Worm (Caenorhabditis elegans) whole organism, L4/young adult: ENCODE data around the gene irld-22.

Source experiments
- W03F9.2 ChIP-seq: fragments of 150-350 bp; optimal IDR thresholded peaks from 2 replicates; lab custom pipeline; 2014; ENCODE audit warnings: missing biosample characterization, missing genetic modification characterization
- dao-5 ChIP-seq: sonication (generic microtip); optimal IDR thresholded peaks from 2 replicates; lab custom pipeline; 2016; ENCODE audit warnings: missing genotype, missing genetic modification characterization, moderate library complexity, missing compliant biosample characterization
- him-1 ChIP-seq: sonication (generic microtip); optimal IDR thresholded peaks from 2 replicates; lab custom pipeline; 2016; ENCODE audit warnings: missing genotype, missing genetic modification reagents, missing genetic modification characterization, missing compliant biosample characterization

ce11 chrV:3892361-3892904 is 7.6 kb downstream of the irld-22 start, which contains the start of gene C17E7.4:
- TF ChIP-seq him-1 (tag; lab: Kevin White, UChicago) (no peak), W03F9.2 (no peak), dao-5 (no peak)
